Worm (Caenorhabditis elegans) whole organism, midembryonic: ENCODE measurements around the gene cyp-25A3.

Experiments
- cog-1 ChIP-seq: sonication (generic microtip); optimal IDR thresholded peaks from 2 replicates; lab custom pipeline; 2016; ENCODE audit warnings: missing genetic modification characterization, missing compliant biosample characterization
- flt-1 ChIP-seq: fragments of 200-800 bp; sonication (Bioruptor generic); IDR thresholded peaks from 2 replicates; pipeline ENCODE4 v1.3.6; 2022; ENCODE audit warnings: missing genetic modification characterization, missing compliant biosample characterization
- klf-2 ChIP-seq: fragments of 200-800 bp; sonication (Bioruptor generic); conservative IDR thresholded peaks from 2 replicates; pipeline ENCODE4 v1.3.6; 2022; ENCODE audit warnings: missing genetic modification reagents, missing genetic modification characterization, missing compliant biosample characterization
- ref-1 ChIP-seq: fragments of 200-800 bp; sonication (Bioruptor generic); conservative IDR thresholded peaks from 2 replicates; pipeline ENCODE4 v1.3.6; 2022; ENCODE audit warnings: missing genetic modification reagents, missing genetic modification characterization, missing compliant biosample characterization
- tab-1 ChIP-seq: fragments of 200-800 bp; sonication (Bioruptor generic); IDR thresholded peaks from 2 replicates; pipeline ENCODE4 v1.3.6; 2022; ENCODE audit warnings: missing genetic modification characterization, missing compliant biosample characterization
- ztf-23 ChIP-seq: fragments of 200-800 bp; sonication (Bioruptor generic); IDR thresholded peaks from 2 replicates; pipeline ENCODE4 v1.3.6; 2022; ENCODE audit warnings: missing genetic modification reagents, missing genetic modification characterization, missing compliant biosample characterization
- ztf-29 ChIP-seq: fragments of 200-800 bp; sonication (Bioruptor generic); IDR thresholded peaks from 2 replicates; pipeline ENCODE4 v1.3.6; 2022; ENCODE audit warnings: missing genetic modification reagents, missing genetic modification characterization, missing compliant biosample characterization

- TF ChIP-seq ref-1, result no peak
- no peak for TF ChIP-seq klf-2
- TF ChIP-seq ztf-23 (GFP tag; lab: Robert Waterston, UW), result no peak
- no peak for TF ChIP-seq tab-1
- no peak for TF ChIP-seq ztf-29
- TF ChIP-seq cog-1, result no peak
- TF ChIP-seq flt-1 (GFP tag; lab: Robert Waterston, UW), result no peak
Measured at ce11 chrIII:3876197-3876897, 36.8 kb upstream of the cyp-25A3 start.
